Worm (Caenorhabditis elegans): ENCODE results near the gene sri-77.

DNA sequence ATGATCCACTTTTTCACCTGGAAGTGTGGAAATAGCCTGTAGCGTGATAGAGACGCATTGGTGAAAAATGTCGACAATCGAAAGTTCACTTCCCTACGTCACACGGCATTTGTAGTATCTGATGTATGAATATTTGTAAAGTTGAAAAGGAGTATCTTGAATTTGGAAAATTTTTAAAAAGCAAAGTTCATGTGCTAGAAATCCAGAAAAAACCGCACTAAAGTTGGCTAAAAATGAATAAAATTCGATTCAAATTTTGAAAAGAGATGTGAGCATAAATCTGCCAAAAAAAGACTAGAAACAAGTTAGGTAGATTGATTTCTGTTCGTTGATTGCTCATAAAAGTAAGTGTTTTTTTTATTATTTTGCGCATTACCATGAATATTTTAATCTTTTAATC is 22.2 kb downstream of the sri-77 start, which contains the start of gene sri-74:
- no peak for TF ChIP-seq nhr-77 (tag; optimal IDR thresholded peaks at IDR 0.05)
- no peak for TF ChIP-seq blmp-1 (tag; optimal IDR thresholded peaks at IDR 0.05)
- no peak for TF ChIP-seq pqm-1 (tag; optimal IDR thresholded peaks at IDR 0.05)
- TF ChIP-seq egl-13 (tag; optimal IDR thresholded peaks at IDR 0.05): no peak
- no peak for TF ChIP-seq aha-1 (tag; optimal IDR thresholded peaks at IDR 0.05)
- TF ChIP-seq snpc-4 (tag; optimal IDR thresholded peaks at IDR 0.05): no peak
- no peak for TF ChIP-seq ceh-82 (tag; optimal IDR thresholded peaks at IDR 0.05)
- no peak for TF ChIP-seq ceh-88 (GFP tag; IDR thresholded peaks at IDR 0.05)
- TF ChIP-seq unc-30 (tag; optimal IDR thresholded peaks at IDR 0.05): no peak
- TF ChIP-seq nhr-12 (tag; optimal IDR thresholded peaks at IDR 0.05): no peak
- no peak for TF ChIP-seq C34B4.2 (tag; optimal IDR thresholded peaks at IDR 0.05)
